Fruit fly (Drosophila melanogaster) whole organism, wandering third instar larva: ENCODE data around the gene CG12951.

Source experiments
- Abd-B ChIP-seq: fragments of >200 bp; optimal IDR thresholded peaks from 2 replicates; lab custom pipeline; 2017; ENCODE audit warnings: missing biosample characterization, missing genetic modification characterization
- CG32264 ChIP-seq: fragments of 200-800 bp; sonication (Bioruptor generic); optimal IDR thresholded peaks from 2 replicates; lab custom pipeline; 2016; ENCODE audit warnings: missing biosample characterization, missing genetic modification characterization
- CG9705 ChIP-seq: fragments of 200-800 bp; sonication (Bioruptor generic); optimal IDR thresholded peaks from 2 replicates; lab custom pipeline; 2018; ENCODE audit warnings: missing biosample characterization, mild to moderate bottlenecking, missing genetic modification characterization
- CrebA ChIP-seq: fragments of 200-800 bp; sonication (Bioruptor generic); optimal IDR thresholded peaks from 2 replicates; lab custom pipeline; 2016; ENCODE audit warnings: missing biosample characterization, mild to moderate bottlenecking, missing genetic modification characterization, borderline replicate concordance
- Dfd ChIP-seq: fragments of >200 bp; optimal IDR thresholded peaks from 2 replicates; lab custom pipeline; 2017; ENCODE audit warnings: missing biosample characterization, missing genetic modification characterization
- Dif ChIP-seq: fragments of 200-275, 200-300 bp; sonication (Bioruptor generic); optimal IDR thresholded peaks from 2 replicates; lab custom pipeline; 2018; ENCODE audit warnings: missing biosample characterization, missing genetic modification characterization; ENCODE audit not compliant: partially characterized antibody
- GATAd ChIP-seq: sonication (Bioruptor generic); optimal IDR thresholded peaks from 2 replicates; lab custom pipeline; 2016; ENCODE audit warnings: missing biosample characterization, missing genetic modification characterization
- HLH106 ChIP-seq: fragments of 200-800 bp; optimal IDR thresholded peaks from 3 replicates; lab custom pipeline; 2019; ENCODE audit warnings: missing biosample characterization, mild to moderate bottlenecking, missing genetic modification characterization, moderate library complexity
- Hnf4 ChIP-seq: fragments of 200-800 bp; sonication (Bioruptor generic); optimal IDR thresholded peaks from 2 replicates; lab custom pipeline; 2016; ENCODE audit warnings: missing biosample characterization, mild to moderate bottlenecking, missing genetic modification characterization
- Hr78 ChIP-seq: fragments of >200 bp; optimal IDR thresholded peaks from 2 replicates; lab custom pipeline; 2017; ENCODE audit warnings: missing biosample characterization, missing genetic modification characterization
- Hr83 ChIP-seq: fragments of 200-300 bp; sonication (Bioruptor generic); optimal IDR thresholded peaks from 2 replicates; lab custom pipeline; 2016; ENCODE audit warnings: missing biosample characterization, mild to moderate bottlenecking, missing genetic modification characterization, moderate library complexity; ENCODE audit not compliant: poor library complexity, severe bottlenecking
- Jra ChIP-seq: sonication (Bioruptor generic); optimal IDR thresholded peaks from 2 replicates; lab custom pipeline; 2016; ENCODE audit warnings: missing biosample characterization, missing genetic modification characterization
- Mio ChIP-seq: sonication (Bioruptor generic); optimal IDR thresholded peaks from 2 replicates; lab custom pipeline; 2016; ENCODE audit warnings: missing biosample characterization, missing genetic modification characterization
- Myc ChIP-seq: fragments of >200 bp; optimal IDR thresholded peaks from 2 replicates; lab custom pipeline; 2017
- N ChIP-seq: fragments of >200 bp; optimal IDR thresholded peaks from 2 replicates; lab custom pipeline; 2018; ENCODE audit warnings: missing biosample characterization, missing external identifiers, missing genetic modification characterization
- OdsH ChIP-seq: fragments of 200-800 bp; sonication (Bioruptor generic); optimal IDR thresholded peaks from 2 replicates; lab custom pipeline; 2016; ENCODE audit warnings: missing biosample characterization, mild to moderate bottlenecking, missing genetic modification characterization
- Rel ChIP-seq, 2 experiments: fragments of 200-800 bp; sonication (Bioruptor generic) in 1 of 2; optimal IDR thresholded peaks; 2 replicates in 1 of 2; 3 replicates in 1 of 2; lab custom pipeline; 2016 to 2019; ENCODE audit warnings: mild to moderate bottlenecking in 2 of 2, missing biosample characterization in 2 of 2, missing genetic modification characterization in 2 of 2, moderate library complexity in 1 of 2
- Sp1 ChIP-seq: fragments of 200-800 bp; sonication (Bioruptor generic); optimal IDR thresholded peaks from 3 replicates; lab custom pipeline; 2019; ENCODE audit warnings: missing biosample characterization, mild to moderate bottlenecking, missing genetic modification characterization, moderate library complexity
- Vsx2 ChIP-seq: fragments of 200-300, 225-300 bp; sonication (Bioruptor generic); optimal IDR thresholded peaks from 2 replicates; lab custom pipeline; 2018; ENCODE audit warnings: missing biosample characterization, missing genetic modification characterization; ENCODE audit not compliant: partially characterized antibody
- br ChIP-seq: fragments of 200-800 bp; sonication (Bioruptor generic); optimal IDR thresholded peaks from 2 replicates; lab custom pipeline; 2016; ENCODE audit warnings: missing biosample characterization, missing genetic modification characterization
- brk ChIP-seq: fragments of 200-800 bp; sonication (Bioruptor generic); optimal IDR thresholded peaks from 2 replicates; lab custom pipeline; 2016; ENCODE audit warnings: missing biosample characterization, mild to moderate bottlenecking, missing genetic modification characterization
- dl ChIP-seq, 2 experiments: fragments of 175-275, 200-275 bp in 1 of 2; fragments of 200-275 bp in 1 of 2; sonication (Bioruptor generic); optimal IDR thresholded peaks; lab custom pipeline; 2018; ENCODE audit warnings: mild to moderate bottlenecking in 2 of 2, missing biosample characterization in 2 of 2, missing genetic modification characterization in 2 of 2, moderate library complexity in 2 of 2; ENCODE audit not compliant: partially characterized antibody in 2 of 2, insufficient read depth in 1 of 2
- dmrt93B ChIP-seq: fragments of 200-800 bp; sonication (Bioruptor generic); optimal IDR thresholded peaks from 2 replicates; lab custom pipeline; 2018; ENCODE audit warnings: missing biosample characterization, mild to moderate bottlenecking, missing genetic modification characterization
- dsf ChIP-seq: sonication (Bioruptor generic); optimal IDR thresholded peaks from 2 replicates; lab custom pipeline; 2016; ENCODE audit warnings: missing biosample characterization, missing genetic modification characterization, borderline replicate concordance
- ey ChIP-seq: fragments of 200-800 bp; sonication (Bioruptor generic); optimal IDR thresholded peaks from 2 replicates; lab custom pipeline; 2016; ENCODE audit warnings: missing biosample characterization, missing genetic modification characterization
- foxo ChIP-seq, 2 experiments: fragments of 200-800 bp; sonication (Bioruptor generic); optimal IDR thresholded peaks; 2 replicates in 1 of 2; 3 replicates in 1 of 2; lab custom pipeline; 2016 to 2017; ENCODE audit warnings: missing biosample characterization in 2 of 2, missing genetic modification characterization in 2 of 2
- fru ChIP-seq: fragments of 200-800 bp; sonication (Bioruptor generic); optimal IDR thresholded peaks from 3 replicates; lab custom pipeline; 2016; ENCODE audit warnings: missing biosample characterization, mild to moderate bottlenecking, missing genetic modification characterization
- h ChIP-seq: fragments of 200-800 bp; sonication (Bioruptor generic); optimal IDR thresholded peaks from 3 replicates; lab custom pipeline; 2016; ENCODE audit warnings: missing biosample characterization, mild to moderate bottlenecking, missing genetic modification characterization
- jim ChIP-seq: fragments of 175-275, 200-325 bp; sonication (Bioruptor generic); optimal IDR thresholded peaks from 2 replicates; lab custom pipeline; 2016; ENCODE audit warnings: missing biosample characterization, mild to moderate bottlenecking, missing genetic modification characterization
- lola ChIP-seq: fragments of >200 bp; optimal IDR thresholded peaks from 2 replicates; lab custom pipeline; 2017; ENCODE audit warnings: missing biosample characterization, missing genetic modification characterization
- pan ChIP-seq: fragments of >200 bp; optimal IDR thresholded peaks from 2 replicates; lab custom pipeline; 2017
- psq ChIP-seq: fragments of 200-800 bp; sonication (Bioruptor generic); optimal IDR thresholded peaks from 3 replicates; lab custom pipeline; 2017; ENCODE audit warnings: missing biosample characterization, mild to moderate bottlenecking, missing genetic modification characterization, moderate library complexity
- rgr ChIP-seq: fragments of 200-800 bp; sonication (Bioruptor generic); optimal IDR thresholded peaks from 3 replicates; lab custom pipeline; 2016; ENCODE audit warnings: missing biosample characterization, mild to moderate bottlenecking, missing genetic modification characterization
- sage ChIP-seq: fragments of 200-800 bp; sonication (Bioruptor generic); optimal IDR thresholded peaks from 2 replicates; lab custom pipeline; 2016; ENCODE audit warnings: missing biosample characterization, mild to moderate bottlenecking, missing genetic modification characterization
- sv ChIP-seq: fragments of 200-800 bp; sonication (Bioruptor generic); optimal IDR thresholded peaks from 3 replicates; lab custom pipeline; 2016; ENCODE audit warnings: missing biosample characterization, missing genetic modification characterization
- tai ChIP-seq: sonication (Bioruptor generic); optimal IDR thresholded peaks from 2 replicates; lab custom pipeline; 2016; ENCODE audit warnings: missing biosample characterization, missing genetic modification characterization
- usp ChIP-seq: fragments of >200 bp; optimal IDR thresholded peaks from 2 replicates; lab custom pipeline; 2017; ENCODE audit warnings: missing biosample characterization, missing genetic modification characterization
- woc ChIP-seq: sonication (Bioruptor generic); optimal IDR thresholded peaks from 2 replicates; lab custom pipeline; 2016; ENCODE audit warnings: missing biosample characterization, mild to moderate bottlenecking, missing genetic modification characterization

The CG12951 gene

dm6 chr3R:9341189-9342012 lies 11.3 kb upstream of the CG12951 start (continued):
- TF ChIP-seq N (GFP tag; lab: Kevin White, UChicago) (no peak), GATAd (GFP tag; lab: Kevin White, UChicago) (no peak), tai (peak; percentile 71), ey (peak; percentile 84), OdsH (GFP tag; lab: Kevin White, UChicago) (peak; percentile 88), sv (GFP tag; lab: Kevin White, UChicago) (peak; percentile 74)

- no peak for TF ChIP-seq brk (GFP tag; lab: Kevin White, UChicago)
- TF ChIP-seq rgr (GFP tag; lab: Kevin White, UChicago) = peak; percentile 87
- peak; percentile 71 for TF ChIP-seq br (GFP tag; lab: Kevin White, UChicago)
- no peak for TF ChIP-seq Hr78 (GFP tag; lab: Kevin White, UChicago)
- no peak for TF ChIP-seq Abd-B (GFP tag; lab: Kevin White, UChicago)
- TF ChIP-seq Rel (GFP tag; optimal IDR thresholded peaks at IDR 0.05; lab: Kevin White, UChicago) = no peak
- peak; percentile 66 for TF ChIP-seq Rel (tag; optimal IDR thresholded peaks at IDR 0.05; lab: Kevin White, UChicago)
- TF ChIP-seq Hr83 (GFP tag; lab: Kevin White, UChicago) = no peak
- peak; percentile 91 for TF ChIP-seq Sp1 (GFP tag; lab: Kevin White, UChicago)
- peak; percentile 73 for TF ChIP-seq sv (GFP tag; lab: Kevin White, UChicago)
- TF ChIP-seq h (GFP tag; lab: Kevin White, UChicago) = peak; percentile 71
- peak; percentile 60 for TF ChIP-seq Hnf4
- peak; percentile 35 to 89 for TF ChIP-seq foxo (GFP tag; optimal IDR thresholded peaks at IDR 0.05; lab: Kevin White, UChicago)
- TF ChIP-seq Dfd (GFP tag; lab: Kevin White, UChicago) = no peak
- TF ChIP-seq Myc (lab: Kevin White, UChicago) = no peak
- peak; percentile 75 for TF ChIP-seq CG9705 (GFP tag; lab: Kevin White, UChicago)
- TF ChIP-seq HLH106 = peak; percentile 91
- TF ChIP-seq Vsx2 (GFP tag; lab: Kevin White, UChicago) = no peak
- no peak for TF ChIP-seq CG32264 (GFP tag; lab: Kevin White, UChicago)
- TF ChIP-seq dmrt93B = peak; percentile 85
- peak; percentile 31 for TF ChIP-seq pan (lab: Kevin White, UChicago)
- peak; percentile 79 for TF ChIP-seq fru
- TF ChIP-seq Jra (GFP tag; lab: Kevin White, UChicago) = no peak
- TF ChIP-seq psq (GFP tag; lab: Kevin White, UChicago) = peak; percentile 78
- TF ChIP-seq Dif = no peak
- no peak for TF ChIP-seq N (GFP tag; lab: Kevin White, UChicago)
- peak; percentile 45 for TF ChIP-seq CrebA
- peak; percentile 57 for TF ChIP-seq ey
- TF ChIP-seq OdsH (GFP tag; lab: Kevin White, UChicago) = peak; percentile 85
- peak; percentile 18 for TF ChIP-seq tai
- TF ChIP-seq jim (GFP tag; lab: Kevin White, UChicago) = no peak
- no peak for TF ChIP-seq dsf (GFP tag; lab: Kevin White, UChicago)
- peak; percentile 35 for TF ChIP-seq Mio
- TF ChIP-seq usp (GFP tag; lab: Kevin White, UChicago) = no peak
- peak; percentile 47 for TF ChIP-seq woc (GFP tag; lab: Kevin White, UChicago)
- TF ChIP-seq lola (GFP tag; lab: Kevin White, UChicago) = no peak
- TF ChIP-seq sage (GFP tag; lab: Kevin White, UChicago) = no peak
- no peak for TF ChIP-seq dl (GFP tag; optimal IDR thresholded peaks at IDR 0.05; lab: Kevin White, UChicago; ENCODE audit: insufficient read depth in 1 of 2, partially characterized antibody in 2 of 2)
- no peak for TF ChIP-seq GATAd (GFP tag; lab: Kevin White, UChicago)
- TF ChIP-seq, all 38 proteins: peak for 20
Observed at dm6 chr3R:9340425-9341188, 10.5 kb upstream of the CG12951 start.
